Worm (Caenorhabditis elegans) whole organism, L2 larva: ENCODE results near the gene gtbp-1.
A peak's percentile ranks its signal among the peaks of the same experiment; 100 is the strongest.

Source experiments
- C34F6.9 ChIP-seq: fragments of 150-350 bp; optimal IDR thresholded peaks from 2 replicates; lab custom pipeline; 2014; ENCODE audit warnings: missing biosample characterization, missing genetic modification characterization
- F13H6.1 ChIP-seq: sonication (generic microtip); optimal IDR thresholded peaks from 2 replicates; lab custom pipeline; 2016; ENCODE audit warnings: missing genetic modification characterization, missing compliant biosample characterization
- R02D3.7 ChIP-seq: fragments of 150-350 bp; optimal IDR thresholded peaks from 2 replicates; lab custom pipeline; 2014; ENCODE audit warnings: missing biosample characterization, missing genetic modification characterization
- Y55F3AM.14 ChIP-seq: fragments of 200-800 bp; sonication (Bioruptor generic); optimal IDR thresholded peaks from 2 replicates; lab custom pipeline; 2018; ENCODE audit warnings: mild to moderate bottlenecking, missing genetic modification characterization, missing compliant biosample characterization
- ZK546.5 ChIP-seq: sonication (generic microtip); optimal IDR thresholded peaks from 2 replicates; lab custom pipeline; 2017; ENCODE audit warnings: missing biosample characterization, missing genetic modification characterization
- alr-1 ChIP-seq: fragments of 150-350 bp; optimal IDR thresholded peaks from 2 replicates; lab custom pipeline; 2014; ENCODE audit warnings: missing biosample characterization, missing genetic modification characterization
- aly-2 ChIP-seq: fragments of 150-350 bp; optimal IDR thresholded peaks from 2 replicates; lab custom pipeline; 2014; ENCODE audit warnings: missing biosample characterization, missing genetic modification characterization
- ama-1 ChIP-seq: fragments of 150-350 bp; optimal IDR thresholded peaks from 2 replicates; lab custom pipeline; 2018; ENCODE audit warnings: inconsistent platforms
- blmp-1 ChIP-seq: sonication (generic microtip); optimal IDR thresholded peaks from 2 replicates; lab custom pipeline; 2017; ENCODE audit warnings: missing genetic modification characterization, mild to moderate bottlenecking, missing compliant biosample characterization, antibody characterized with exemption, moderate library complexity; ENCODE audit not compliant: insufficient read depth
- ceh-16 ChIP-seq: fragments of 150-350 bp; optimal IDR thresholded peaks from 2 replicates; lab custom pipeline; 2014; ENCODE audit warnings: missing biosample characterization, missing genetic modification characterization
- ceh-82 ChIP-seq: fragments of 150-350 bp; optimal IDR thresholded peaks from 2 replicates; lab custom pipeline; 2014; ENCODE audit warnings: missing biosample characterization, missing genetic modification characterization
- crh-2 ChIP-seq: sonication (generic microtip); optimal IDR thresholded peaks from 2 replicates; lab custom pipeline; 2017; ENCODE audit warnings: missing biosample characterization, missing genetic modification characterization
- dmd-4 ChIP-seq: sonication (generic microtip); optimal IDR thresholded peaks from 2 replicates; lab custom pipeline; 2017; ENCODE audit warnings: missing biosample characterization, missing genetic modification characterization
- egl-27 ChIP-seq: sonication (generic microtip); optimal IDR thresholded peaks from 3 replicates; lab custom pipeline; 2017; ENCODE audit warnings: missing biosample characterization, missing genetic modification reagents, missing genetic modification characterization
- elt-1 ChIP-seq: fragments of 150-350 bp; optimal IDR thresholded peaks from 2 replicates; lab custom pipeline; 2014; ENCODE audit warnings: missing biosample characterization, missing genetic modification characterization
- elt-3 ChIP-seq: sonication (generic microtip); optimal IDR thresholded peaks from 2 replicates; lab custom pipeline; 2017; ENCODE audit warnings: missing biosample characterization, missing genetic modification characterization
- gmeb-1 ChIP-seq: fragments of 150-350 bp; optimal IDR thresholded peaks from 2 replicates; lab custom pipeline; 2014; ENCODE audit warnings: missing biosample characterization, missing genetic modification characterization
- lin-11 ChIP-seq: fragments of 150-350 bp; sonication (generic microtip); optimal IDR thresholded peaks from 2 replicates; lab custom pipeline; 2014; ENCODE audit warnings: missing biosample characterization, missing genetic modification characterization, inconsistent platforms, mixed read lengths
- lin-13 ChIP-seq: fragments of 150-350 bp; optimal IDR thresholded peaks from 2 replicates; lab custom pipeline; 2014; ENCODE audit warnings: missing biosample characterization, missing genetic modification reagents, missing genetic modification characterization
- lin-39 ChIP-seq: fragments of 150-350 bp; optimal IDR thresholded peaks from 2 replicates; lab custom pipeline; 2014; ENCODE audit warnings: missing biosample characterization, missing genetic modification reagents, missing genetic modification characterization
- lsy-2 ChIP-seq, 2 experiments: fragments of 150-350 bp in 1 of 2; sonication (generic microtip) in 1 of 2; optimal IDR thresholded peaks; 2 replicates each; lab custom pipeline; 2014 to 2017; ENCODE audit warnings: missing biosample characterization in 2 of 2, missing genetic modification characterization in 2 of 2
- mab-5 ChIP-seq: fragments of 150-350 bp; optimal IDR thresholded peaks from 2 replicates; lab custom pipeline; 2014; ENCODE audit warnings: missing biosample characterization, missing genetic modification characterization
- mbf-1 ChIP-seq: sonication (generic microtip); optimal IDR thresholded peaks from 2 replicates; lab custom pipeline; 2017; ENCODE audit warnings: missing biosample characterization, missing genetic modification characterization
- mdl-1 ChIP-seq, 2 experiments: fragments of 150-350 bp in 1 of 2; sonication (generic microtip) in 1 of 2; optimal IDR thresholded peaks; 2 replicates each; lab custom pipeline; 2017; ENCODE audit warnings: missing biosample characterization in 2 of 2, missing genetic modification characterization in 2 of 2
- nhr-10 ChIP-seq: sonication (generic microtip); optimal IDR thresholded peaks from 2 replicates; lab custom pipeline; 2017; ENCODE audit warnings: missing biosample characterization, missing genetic modification characterization
- nhr-11 ChIP-seq: fragments of 150-350 bp; optimal IDR thresholded peaks from 2 replicates; lab custom pipeline; 2014; ENCODE audit warnings: missing biosample characterization, missing genetic modification characterization
- nhr-12 ChIP-seq: fragments of 150-350 bp; optimal IDR thresholded peaks from 2 replicates; lab custom pipeline; 2014; ENCODE audit warnings: missing biosample characterization, missing genetic modification characterization
- nhr-129 ChIP-seq: fragments of 150-350 bp; optimal IDR thresholded peaks from 2 replicates; lab custom pipeline; 2014; ENCODE audit warnings: missing biosample characterization, missing genetic modification characterization
- nhr-21 ChIP-seq: fragments of 150-350 bp; optimal IDR thresholded peaks from 2 replicates; lab custom pipeline; 2014; ENCODE audit warnings: missing biosample characterization, missing genetic modification characterization
- nhr-23 ChIP-seq: fragments of 150-350 bp; optimal IDR thresholded peaks from 2 replicates; lab custom pipeline; 2014; ENCODE audit warnings: missing biosample characterization, missing genetic modification reagents, missing genetic modification characterization
- nhr-237 ChIP-seq: fragments of 150-350 bp; optimal IDR thresholded peaks from 2 replicates; lab custom pipeline; 2014; ENCODE audit warnings: missing biosample characterization, missing genetic modification characterization
- nhr-25 ChIP-seq: fragments of 150-350 bp; sonication (generic microtip); optimal IDR thresholded peaks from 3 replicates; lab custom pipeline; 2014; ENCODE audit warnings: missing biosample characterization, missing genetic modification characterization
- nhr-6 ChIP-seq: fragments of 150-350 bp; optimal IDR thresholded peaks from 2 replicates; lab custom pipeline; 2014; ENCODE audit warnings: missing biosample characterization, missing genetic modification characterization
- nhr-77 ChIP-seq: fragments of 150-350 bp; optimal IDR thresholded peaks from 2 replicates; lab custom pipeline; 2014; ENCODE audit warnings: missing biosample characterization, missing genetic modification characterization
- peb-1 ChIP-seq: fragments of 150-350 bp; optimal IDR thresholded peaks from 2 replicates; lab custom pipeline; 2014; ENCODE audit warnings: missing biosample characterization, missing genetic modification characterization
- sem-4 ChIP-seq: fragments of 150-350 bp; optimal IDR thresholded peaks from 2 replicates; lab custom pipeline; 2014; ENCODE audit warnings: missing biosample characterization, missing genetic modification reagents, missing genetic modification characterization
- skn-1 ChIP-seq: sonication (generic microtip); optimal IDR thresholded peaks from 2 replicates; lab custom pipeline; 2017; ENCODE audit warnings: missing biosample characterization, missing genetic modification characterization
- sma-3 ChIP-seq: sonication (generic microtip); optimal IDR thresholded peaks from 2 replicates; lab custom pipeline; 2016; ENCODE audit warnings: missing genetic modification reagents, missing genetic modification characterization, missing compliant biosample characterization
- snpc-4 ChIP-seq: fragments of 150-350 bp; optimal IDR thresholded peaks from 2 replicates; lab custom pipeline; 2014; ENCODE audit warnings: missing biosample characterization, missing genetic modification characterization
- unc-39 ChIP-seq: fragments of 150-350 bp; optimal IDR thresholded peaks from 2 replicates; lab custom pipeline; 2014; ENCODE audit warnings: missing biosample characterization, missing genetic modification characterization
- unc-55 ChIP-seq: fragments of 150-350 bp; sonication (generic microtip); optimal IDR thresholded peaks from 3 replicates; lab custom pipeline; 2014; ENCODE audit warnings: missing biosample characterization, missing genetic modification reagents, missing genetic modification characterization
- unc-62 ChIP-seq: fragments of 150-350 bp; optimal IDR thresholded peaks from 2 replicates; lab custom pipeline; 2014; ENCODE audit warnings: missing biosample characterization, missing genetic modification reagents, missing genetic modification characterization
- zag-1 ChIP-seq: fragments of 150-350 bp; optimal IDR thresholded peaks from 2 replicates; lab custom pipeline; 2014; ENCODE audit warnings: missing biosample characterization, missing genetic modification characterization
- ztf-1 ChIP-seq: fragments of 200-800 bp; sonication (Bioruptor generic); conservative IDR thresholded peaks from 2 replicates; pipeline ENCODE4 v1.3.6; 2022; ENCODE audit warnings: missing genetic modification characterization, missing compliant biosample characterization
- ztf-11 ChIP-seq: sonication (generic microtip); optimal IDR thresholded peaks from 2 replicates; lab custom pipeline; 2017; ENCODE audit warnings: missing biosample characterization, missing genetic modification characterization
- ztf-4 ChIP-seq: fragments of 150-350 bp; optimal IDR thresholded peaks from 2 replicates; lab custom pipeline; 2014; ENCODE audit warnings: missing biosample characterization, missing genetic modification characterization

Gene gtbp-1

DNA sequence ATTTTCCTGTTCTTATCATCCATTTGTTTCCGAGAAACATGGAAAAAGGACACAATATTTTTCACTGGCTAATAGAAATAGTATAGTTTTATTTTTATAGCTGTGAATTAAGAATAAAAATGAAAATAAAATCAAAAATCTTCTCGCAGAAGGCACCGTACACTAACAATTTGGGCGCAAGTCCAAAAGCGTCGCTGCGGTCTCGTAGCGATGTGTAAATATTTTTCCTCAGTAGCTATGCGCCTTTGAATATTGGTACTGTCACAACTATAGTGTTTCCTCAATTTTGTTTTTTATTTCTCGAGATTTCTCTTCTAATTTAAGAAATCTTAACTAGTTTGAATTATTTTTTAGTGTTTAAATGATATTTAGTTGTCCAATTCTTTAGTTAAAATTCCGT is 28.3 kb upstream of the gtbp-1 start:
- TF ChIP-seq ama-1 (lab: Kevin White, UChicago) (no peak), nhr-25 (tag; lab: Kevin White, UChicago) (no peak), ZK546.5 (tag; lab: Kevin White, UChicago) (no peak), mdl-1 (tag; optimal IDR thresholded peaks at IDR 0.05; lab: Kevin White, UChicago) (no peak)

DNA sequence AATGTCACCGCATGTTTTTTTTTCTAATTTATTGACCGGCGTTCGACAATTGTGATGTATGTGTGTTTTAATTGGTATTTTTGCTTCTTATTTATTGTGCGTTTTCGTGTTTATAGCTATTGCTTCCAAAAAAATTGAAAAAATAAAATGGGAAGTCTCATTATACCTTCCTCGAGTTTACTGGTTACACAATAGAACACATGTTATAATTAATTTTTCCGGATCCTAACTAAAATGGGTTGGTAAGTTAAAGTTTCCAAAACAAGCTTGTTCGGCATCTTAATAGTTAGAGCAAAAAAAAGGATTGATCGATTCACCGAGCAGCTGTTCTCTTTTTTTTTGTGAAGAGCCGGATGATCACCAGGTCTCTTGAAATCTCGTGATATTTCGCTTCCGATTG is 26.7 kb upstream of the gtbp-1 start, which contains the start of gene ttr-54:
Gene ttr-54 (plus strand): TSS at position 301 of the 400 bp plus-strand sequence.
- TF ChIP-seq nhr-12 (no peak), unc-55 (GFP tag; lab: Kevin White, UChicago) (no peak), lin-39 (tag; lab: Kevin White, UChicago) (no peak), C34F6.9 (tag; lab: Kevin White, UChicago) (no peak), nhr-6 (no peak), nhr-77 (tag; lab: Kevin White, UChicago) (no peak), alr-1 (no peak), blmp-1 (tag; lab: Kevin White, UChicago) (no peak), Y55F3AM.14 (no peak), sma-3 (no peak), F13H6.1 (no peak), ztf-1 (GFP tag; lab: Robert Waterston, UW) (no peak), elt-1 (no peak), nhr-237 (no peak), lin-11 (tag; lab: Kevin White, UChicago) (no peak), nhr-11 (tag; lab: Kevin White, UChicago) (no peak), lin-13 (GFP tag; lab: Kevin White, UChicago) (no peak), nhr-25 (tag; lab: Kevin White, UChicago) (no peak), elt-3 (no peak), ceh-82 (tag; lab: Kevin White, UChicago) (no peak)

DNA sequence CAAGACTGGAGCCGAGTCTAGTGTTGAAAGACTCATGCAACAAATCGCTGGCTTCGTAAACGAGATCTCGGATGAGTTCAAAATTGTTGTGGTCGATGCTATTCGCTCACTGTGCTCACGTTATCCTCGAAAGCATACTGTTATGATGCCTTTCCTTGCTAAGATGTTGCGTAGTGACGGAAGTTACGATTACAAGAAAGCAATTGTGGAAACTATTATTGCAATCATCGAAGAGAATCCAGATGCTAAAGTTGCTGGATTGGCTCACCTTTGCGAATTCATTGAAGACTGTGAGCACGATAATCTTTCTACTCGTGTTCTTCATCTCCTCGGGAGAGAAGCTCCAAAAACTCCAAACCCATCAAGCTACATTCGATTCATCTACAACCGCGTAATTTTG is 24.7 kb upstream of the gtbp-1 start:
- TF ChIP-seq ztf-4 (tag; lab: Kevin White, UChicago): no peak
- TF ChIP-seq nhr-25 (tag; lab: Kevin White, UChicago): no peak
- TF ChIP-seq unc-55 (GFP tag; lab: Kevin White, UChicago): no peak
- no peak for TF ChIP-seq ceh-82 (tag; lab: Kevin White, UChicago)

DNA sequence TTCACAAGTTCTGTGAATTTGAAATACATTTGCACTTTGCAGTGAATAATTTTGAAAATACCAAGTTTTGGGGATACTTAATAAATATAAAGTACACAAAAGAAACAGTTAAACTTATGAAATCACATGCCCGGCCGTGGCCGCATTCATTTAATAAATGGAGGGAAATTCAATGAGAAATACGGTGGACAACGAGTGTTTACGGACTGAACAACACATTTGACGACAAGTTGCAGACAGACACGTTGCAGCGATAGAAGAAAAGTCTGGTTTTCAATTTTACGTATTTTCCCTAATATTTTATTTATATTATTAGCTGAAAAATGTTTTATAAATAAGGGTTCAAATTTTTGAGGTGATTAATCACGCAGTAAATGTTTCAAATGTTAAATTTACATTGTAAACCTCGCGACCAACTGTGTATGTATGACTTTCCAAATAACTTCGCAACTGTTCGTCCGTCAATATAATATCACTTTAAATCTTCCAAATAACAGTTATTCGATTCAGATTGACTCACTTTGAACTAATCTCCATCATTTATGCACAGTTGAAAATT is 22.8 kb upstream of the gtbp-1 start, which contains the start of gene copg-1:
Gene copg-1 (plus strand): TSS at position 509 of the 559 bp plus-strand sequence.
- no peak for TF ChIP-seq ceh-82 (tag; lab: Kevin White, UChicago)
- no peak for TF ChIP-seq nhr-12
- TF ChIP-seq mbf-1: no peak
- TF ChIP-seq egl-27 (tag; lab: Kevin White, UChicago): no peak
- TF ChIP-seq nhr-25 (tag; lab: Kevin White, UChicago): peak; percentile 35
- TF ChIP-seq dmd-4 (tag; lab: Kevin White, UChicago): no peak
- peak; percentile 57 for TF ChIP-seq lin-13 (GFP tag; lab: Kevin White, UChicago)
- no peak for TF ChIP-seq snpc-4 (tag; lab: Kevin White, UChicago)
- no peak for TF ChIP-seq nhr-10
- TF ChIP-seq skn-1 (tag; lab: Kevin White, UChicago): no peak
- TF ChIP-seq alr-1: no peak
- TF ChIP-seq nhr-21 (tag; lab: Kevin White, UChicago): no peak
- TF ChIP-seq unc-39 (tag; lab: Kevin White, UChicago): no peak
- peak; percentile 78 to 96 for TF ChIP-seq lsy-2 (tag; optimal IDR thresholded peaks at IDR 0.05; lab: Kevin White, UChicago)
- TF ChIP-seq aly-2 (tag; lab: Kevin White, UChicago): no peak
- no peak for TF ChIP-seq ztf-1 (GFP tag; lab: Robert Waterston, UW)
- peak; percentile 58 for TF ChIP-seq gmeb-1 (tag; lab: Kevin White, UChicago)
- peak; percentile 22 for TF ChIP-seq sma-3
- no peak for TF ChIP-seq nhr-77 (tag; lab: Kevin White, UChicago)
- TF ChIP-seq blmp-1 (tag; lab: Kevin White, UChicago): no peak
- no peak for TF ChIP-seq ztf-11 (tag; lab: Kevin White, UChicago)
- TF ChIP-seq peb-1 (tag; lab: Kevin White, UChicago): no peak
- TF ChIP-seq mab-5 (tag; lab: Kevin White, UChicago): no peak
- TF ChIP-seq crh-2 (tag; lab: Kevin White, UChicago): peak; percentile 97
- TF ChIP-seq R02D3.7 (tag; lab: Kevin White, UChicago): no peak
- TF ChIP-seq nhr-237: no peak
- peak; percentile 75 for TF ChIP-seq C34F6.9 (tag; lab: Kevin White, UChicago)
- TF ChIP-seq unc-55 (GFP tag; lab: Kevin White, UChicago): peak; percentile 73
- TF ChIP-seq unc-62 (GFP tag; lab: Kevin White, UChicago): no peak
- no peak for TF ChIP-seq sem-4 (tag; lab: Kevin White, UChicago)
- TF ChIP-seq ZK546.5 (tag; lab: Kevin White, UChicago): no peak
- no peak for TF ChIP-seq ama-1 (lab: Kevin White, UChicago)
- TF ChIP-seq mdl-1 (tag; optimal IDR thresholded peaks at IDR 0.05; lab: Kevin White, UChicago): no peak
- peak; percentile 25 for TF ChIP-seq F13H6.1
- TF ChIP-seq nhr-129: peak; percentile 43
- TF ChIP-seq nhr-6: no peak
- no peak for TF ChIP-seq zag-1 (tag; lab: Kevin White, UChicago)
- TF ChIP-seq Y55F3AM.14: no peak
- TF ChIP-seq nhr-23 (tag; lab: Kevin White, UChicago): no peak
- no peak for TF ChIP-seq ceh-16 (tag; lab: Kevin White, UChicago)
- TF ChIP-seq nhr-11 (tag; lab: Kevin White, UChicago): no peak
